Fruit fly (Drosophila melanogaster): ENCODE data around the gene CG42376.
A peak's percentile ranks its signal among the peaks of the same experiment; 100 is the strongest.

dm6 chrX:279097-279727, 24.5 kb downstream of the CG42376 start, which contains the start of the genes CG3777 and ewg:
- TF ChIP-seq CG16863 (GFP tag; optimal IDR thresholded peaks at IDR 0.05) (no peak), Atf-2 (GFP tag; optimal IDR thresholded peaks at IDR 0.05) (no peak), dysf (GFP tag; IDR thresholded peaks at IDR 0.05) (no peak), CG4707 (GFP tag; optimal IDR thresholded peaks at IDR 0.05) (no peak), hbn (GFP tag; IDR thresholded peaks at IDR 0.05; ENCODE audit: partially characterized antibody) (peak; percentile 90), Six4 (GFP tag; optimal IDR thresholded peaks at IDR 0.05) (no peak)

All from whole organism, embryonic.